In genomic region chrIV:6433424-6433823, ce11 we compare ENCODE assay signal across 5 worm cellular contexts.
TF ChIP-seq lines count a peak whose summit lies in the region.

No protein-coding gene starts in this region.

TF ChIP-seq in whole organism, L1 larva, 84 proteins besides CTCF, POLR2A, EP300 and RAD21:
- TF ChIP-seq elt-2 (tag; optimal IDR thresholded peaks at IDR 0.05; lab: Kevin White, UChicago) (peak; percentile 36), nhr-84 (tag; optimal IDR thresholded peaks at IDR 0.05; lab: Kevin White, UChicago) (no peak), elt-3 (tag; optimal IDR thresholded peaks at IDR 0.05; lab: Kevin White, UChicago) (no peak), nhr-19 (GFP tag; conservative IDR thresholded peaks at IDR 0.05; lab: Robert Waterston, UW) (no peak), hlh-17 (GFP tag; optimal IDR thresholded peaks at IDR 0.05; lab: Kevin White, UChicago; ENCODE audit: borderline replicate concordance) (no peak), ztf-11 (tag; optimal IDR thresholded peaks at IDR 0.05; lab: Kevin White, UChicago) (no peak), efl-3 (GFP tag; optimal IDR thresholded peaks at IDR 0.05; lab: Kevin White, UChicago) (no peak), dsc-1 (tag; optimal IDR thresholded peaks at IDR 0.05; lab: Kevin White, UChicago) (no peak), mef-2 (tag; optimal IDR thresholded peaks at IDR 0.05; lab: Kevin White, UChicago) (no peak), ama-1 (optimal IDR thresholded peaks at IDR 0.05; lab: Kevin White, UChicago) (no peak), snu-23 (GFP tag; optimal IDR thresholded peaks at IDR 0.05; lab: Kevin White, UChicago) (no peak), tbx-2 (tag; optimal IDR thresholded peaks at IDR 0.05; lab: Kevin White, UChicago) (no peak), irx-1 (tag; optimal IDR thresholded peaks at IDR 0.05; lab: Kevin White, UChicago) (no peak), efl-1 (optimal IDR thresholded peaks at IDR 0.05; lab: Kevin White, UChicago) (no peak), efl-1 (GFP tag; optimal IDR thresholded peaks at IDR 0.05 in 1 of 2; lab: Kevin White, UChicago) (peak in 1 of 2 experiments; percentile 63), lin-35 (GFP tag; optimal IDR thresholded peaks at IDR 0.05; lab: Kevin White, UChicago) (peak in 1 of 2 experiments; percentile 18)

TF ChIP-seq in whole organism, L2 larva, 48 proteins besides CTCF, POLR2A, EP300 and RAD21 (continues in another document):
- TF ChIP-seq ztf-11 (tag; optimal IDR thresholded peaks at IDR 0.05; lab: Kevin White, UChicago) (no peak), R02D3.7 (tag; optimal IDR thresholded peaks at IDR 0.05; lab: Kevin White, UChicago) (no peak), fos-1 (tag; optimal IDR thresholded peaks at IDR 0.05; lab: Kevin White, UChicago) (peak; percentile 88), snpc-4 (tag; optimal IDR thresholded peaks at IDR 0.05; lab: Kevin White, UChicago) (no peak), lin-39 (tag; optimal IDR thresholded peaks at IDR 0.05; lab: Kevin White, UChicago) (no peak), gmeb-1 (tag; optimal IDR thresholded peaks at IDR 0.05; lab: Kevin White, UChicago) (peak; percentile 33), elt-3 (tag; optimal IDR thresholded peaks at IDR 0.05; lab: Kevin White, UChicago) (no peak), mbf-1 (tag; optimal IDR thresholded peaks at IDR 0.05; lab: Kevin White, UChicago) (no peak), nhr-129 (tag; optimal IDR thresholded peaks at IDR 0.05; lab: Kevin White, UChicago) (no peak), lsy-2 (tag; optimal IDR thresholded peaks at IDR 0.05; lab: Kevin White, UChicago) (no peak), nhr-77 (tag; optimal IDR thresholded peaks at IDR 0.05; lab: Kevin White, UChicago) (no peak), elt-1 (tag; optimal IDR thresholded peaks at IDR 0.05; lab: Kevin White, UChicago) (no peak), zag-1 (tag; optimal IDR thresholded peaks at IDR 0.05; lab: Kevin White, UChicago) (no peak), blmp-1 (tag; optimal IDR thresholded peaks at IDR 0.05; lab: Kevin White, UChicago; ENCODE audit: insufficient read depth) (no peak), nhr-25 (tag; optimal IDR thresholded peaks at IDR 0.05; lab: Kevin White, UChicago) (no peak), C34F6.9 (tag; optimal IDR thresholded peaks at IDR 0.05; lab: Kevin White, UChicago) (no peak), nhr-12 (tag; optimal IDR thresholded peaks at IDR 0.05; lab: Kevin White, UChicago) (no peak), ztf-1 (GFP tag; conservative IDR thresholded peaks at IDR 0.05; lab: Robert Waterston, UW) (no peak), aly-2 (tag; optimal IDR thresholded peaks at IDR 0.05; lab: Kevin White, UChicago) (no peak), nhr-21 (tag; optimal IDR thresholded peaks at IDR 0.05; lab: Kevin White, UChicago) (no peak), crh-2 (tag; optimal IDR thresholded peaks at IDR 0.05; lab: Kevin White, UChicago) (peak; percentile 19)

TF ChIP-seq in whole organism, L3 larva, 47 proteins besides CTCF, POLR2A, EP300 and RAD21:
- TF ChIP-seq ztf-4 (tag; optimal IDR thresholded peaks at IDR 0.05; lab: Kevin White, UChicago), result no peak
- no peak for TF ChIP-seq mdl-1 (tag; optimal IDR thresholded peaks at IDR 0.05; lab: Kevin White, UChicago)
- TF ChIP-seq elt-2 (tag; optimal IDR thresholded peaks at IDR 0.05; lab: Kevin White, UChicago), result peak; percentile 79
- peak; percentile 36 for TF ChIP-seq pha-4 (tag; optimal IDR thresholded peaks at IDR 0.05; lab: Kevin White, UChicago)
- no peak for TF ChIP-seq nhr-43 (tag; optimal IDR thresholded peaks at IDR 0.05; lab: Kevin White, UChicago; ENCODE audit: poor library complexity, severe bottlenecking)
- TF ChIP-seq pqm-1 (tag; optimal IDR thresholded peaks at IDR 0.05; lab: Kevin White, UChicago), result peak; percentile 85

TF ChIP-seq in whole organism, L4 larva, 104 proteins besides CTCF, POLR2A, EP300 and RAD21:
- peak; percentile 48; the same call in 1 of the 2 replicates for TF ChIP-seq php-3 (GFP tag; IDR thresholded peaks at IDR 0.05; lab: Robert Waterston, UW)
- peak; percentile 6 for TF ChIP-seq nhr-28 (tag; optimal IDR thresholded peaks at IDR 0.05; lab: Kevin White, UChicago)
- TF ChIP-seq F44E2.7 (GFP tag; IDR thresholded peaks at IDR 0.05; lab: Robert Waterston, UW), result no peak
- TF ChIP-seq pqm-1 (tag; optimal IDR thresholded peaks at IDR 0.05; lab: Kevin White, UChicago), result peak; percentile 77
- no peak for TF ChIP-seq nhr-25 (tag; optimal IDR thresholded peaks at IDR 0.05; lab: Kevin White, UChicago; ENCODE audit: borderline replicate concordance, insufficient read depth)
- TF ChIP-seq ctbp-1 (GFP tag; IDR thresholded peaks at IDR 0.05; lab: Robert Waterston, UW), result no peak
- TF ChIP-seq hlh-11 (tag; optimal IDR thresholded peaks at IDR 0.05; lab: Kevin White, UChicago), result peak; percentile 47
- peak; percentile 20; the same call in 1 of the 2 replicates for TF ChIP-seq dmd-6 (GFP tag; IDR thresholded peaks at IDR 0.05; lab: Robert Waterston, UW)
- peak; percentile 65 for TF ChIP-seq dve-1 (tag; optimal IDR thresholded peaks at IDR 0.05; lab: Kevin White, UChicago; ENCODE audit: insufficient read depth)
- no peak for TF ChIP-seq daf-16 (GFP tag; optimal IDR thresholded peaks at IDR 0.05; lab: Kevin White, UChicago)
- peak; percentile 53 for TF ChIP-seq daf-16 (tag; optimal IDR thresholded peaks at IDR 0.05; lab: Kevin White, UChicago)

TF ChIP-seq in whole organism, young adult, 124 proteins besides CTCF, POLR2A, EP300 and RAD21:
- TF ChIP-seq pbrm-1 (GFP tag; IDR thresholded peaks at IDR 0.05; lab: Robert Waterston, UW) (no peak), F10E7.11 (tag; optimal IDR thresholded peaks at IDR 0.05; lab: Kevin White, UChicago) (no peak), nhr-80 (tag; optimal IDR thresholded peaks at IDR 0.05; lab: Kevin White, UChicago) (peak; percentile 55)
